Worm (Caenorhabditis elegans): Measurements from ENCODE around the gene R148.7.

The R148.7 gene

DNA sequence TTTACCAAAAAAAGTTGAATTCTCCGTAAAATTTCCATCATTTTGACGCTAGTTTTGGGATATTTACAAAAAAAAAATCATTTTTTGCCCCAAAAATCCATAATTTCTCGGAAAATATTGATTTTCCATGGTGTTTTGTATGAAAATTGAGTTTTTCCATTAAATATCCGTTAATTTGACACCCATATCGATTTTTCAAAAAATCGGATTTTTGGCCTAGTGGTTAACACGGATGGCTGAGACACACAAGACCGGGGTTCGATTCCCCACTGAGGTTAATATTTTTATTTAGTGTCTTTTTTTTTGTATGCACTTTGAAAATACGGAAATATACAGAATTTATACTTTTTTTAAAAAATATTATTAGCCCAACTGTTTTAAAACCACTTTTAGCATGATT, 13.0 kb downstream of the R148.7 start:
- TF ChIP-seq efl-1 (optimal IDR thresholded peaks at IDR 0.05): no peak
- TF ChIP-seq efl-1 (GFP tag; optimal IDR thresholded peaks at IDR 0.05 in 1 of 2): peak in 1 of 2 experiments; percentile 64
- no peak for TF ChIP-seq vab-15 (tag; optimal IDR thresholded peaks at IDR 0.05)
- TF ChIP-seq nhr-77 (tag; optimal IDR thresholded peaks at IDR 0.05): no peak

DNA sequence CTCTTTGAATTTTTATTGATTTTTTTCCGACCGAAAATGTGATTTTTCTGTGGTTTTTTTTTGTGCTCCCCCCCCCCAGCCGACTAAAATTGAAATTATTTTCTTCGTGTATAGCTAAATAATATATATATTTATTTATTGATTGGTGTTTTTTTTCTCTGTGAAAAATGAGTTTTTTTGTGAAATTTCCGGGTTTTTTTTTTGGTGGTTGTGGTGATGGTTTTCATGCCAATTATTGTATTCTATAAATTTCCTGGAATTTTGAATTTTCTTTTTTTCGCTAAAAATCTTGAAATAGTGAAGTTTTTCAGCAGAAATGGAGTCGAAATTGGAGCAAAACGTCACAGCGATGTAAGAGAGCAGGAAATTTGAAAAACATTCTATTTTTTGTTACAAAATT, 14.8 kb downstream of the R148.7 start, which contains the start of gene lmtr-5:
lmtr-5 (plus strand) TSS at position 301 of the 400 bp plus-strand sequence.
- TF ChIP-seq nhr-76 (tag; optimal IDR thresholded peaks at IDR 0.05) (no peak), nhr-90 (tag; optimal IDR thresholded peaks at IDR 0.05; ENCODE audit: poor library complexity) (no peak), aly-2 (tag; optimal IDR thresholded peaks at IDR 0.05) (no peak), hpl-2 (GFP tag; optimal IDR thresholded peaks at IDR 0.05) (no peak), unc-130 (tag; optimal IDR thresholded peaks at IDR 0.05) (no peak), lin-39 (tag; optimal IDR thresholded peaks at IDR 0.05) (no peak), ets-5 (GFP tag; IDR thresholded peaks at IDR 0.05) (no peak), unc-30 (tag; optimal IDR thresholded peaks at IDR 0.05) (no peak), dsc-1 (tag; optimal IDR thresholded peaks at IDR 0.05) (no peak), lin-15B (tag; optimal IDR thresholded peaks at IDR 0.05) (no peak), Y116A8C.19 (tag; optimal IDR thresholded peaks at IDR 0.05; ENCODE audit: borderline replicate concordance) (no peak), elt-2 (tag; optimal IDR thresholded peaks at IDR 0.05) (no peak), vab-15 (tag; optimal IDR thresholded peaks at IDR 0.05) (no peak), rnt-1 (tag; optimal IDR thresholded peaks at IDR 0.05) (no peak), ces-1 (GFP tag; optimal IDR thresholded peaks at IDR 0.05) (no peak)

DNA sequence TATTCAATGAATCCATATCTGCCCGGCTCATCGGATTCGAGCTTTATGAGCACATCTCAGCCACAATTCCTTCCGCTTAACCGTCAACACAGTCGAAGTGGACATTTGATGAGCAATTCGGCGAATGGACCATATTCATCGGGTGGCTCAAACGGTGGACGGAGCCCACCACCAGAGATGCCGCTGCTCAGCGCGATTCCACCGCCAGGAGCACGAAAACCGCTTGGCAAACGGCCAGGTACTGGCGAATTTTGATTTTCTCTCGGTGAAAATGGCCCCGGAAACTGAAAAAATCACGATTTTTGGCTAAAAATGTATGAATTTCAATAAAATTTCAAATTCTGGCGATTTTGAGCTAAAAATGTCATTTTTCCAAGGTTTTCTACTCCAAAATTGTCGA, 18.4 kb downstream of the R148.7 start:
- TF ChIP-seq jun-1 (tag; optimal IDR thresholded peaks at IDR 0.05): no peak
- no peak for TF ChIP-seq ces-1 (GFP tag; optimal IDR thresholded peaks at IDR 0.05)
- no peak for TF ChIP-seq unc-86 (tag; optimal IDR thresholded peaks at IDR 0.05)
- no peak for TF ChIP-seq irx-1 (tag; optimal IDR thresholded peaks at IDR 0.05)
- no peak for TF ChIP-seq snpc-4 (tag; optimal IDR thresholded peaks at IDR 0.05)
- TF ChIP-seq zip-4 (GFP tag; optimal IDR thresholded peaks at IDR 0.05): no peak
- no peak for TF ChIP-seq Y116A8C.19 (tag; optimal IDR thresholded peaks at IDR 0.05; ENCODE audit: borderline replicate concordance)
- TF ChIP-seq ama-1 (optimal IDR thresholded peaks at IDR 0.05): no peak
- TF ChIP-seq nhr-77 (tag; optimal IDR thresholded peaks at IDR 0.05): no peak
- TF ChIP-seq egl-13 (tag; optimal IDR thresholded peaks at IDR 0.05): no peak
- TF ChIP-seq grh-1 (GFP tag; IDR thresholded peaks at IDR 0.05): no peak
- TF ChIP-seq egl-27 (tag; optimal IDR thresholded peaks at IDR 0.05): no peak
- no peak for TF ChIP-seq nhr-237 (tag; optimal IDR thresholded peaks at IDR 0.05)
- TF ChIP-seq mab-9 (GFP tag; IDR thresholded peaks at IDR 0.05): no peak
- TF ChIP-seq mdl-1 (tag; optimal IDR thresholded peaks at IDR 0.05): no peak
- TF ChIP-seq lin-14 (GFP tag; optimal IDR thresholded peaks at IDR 0.05): no peak

DNA sequence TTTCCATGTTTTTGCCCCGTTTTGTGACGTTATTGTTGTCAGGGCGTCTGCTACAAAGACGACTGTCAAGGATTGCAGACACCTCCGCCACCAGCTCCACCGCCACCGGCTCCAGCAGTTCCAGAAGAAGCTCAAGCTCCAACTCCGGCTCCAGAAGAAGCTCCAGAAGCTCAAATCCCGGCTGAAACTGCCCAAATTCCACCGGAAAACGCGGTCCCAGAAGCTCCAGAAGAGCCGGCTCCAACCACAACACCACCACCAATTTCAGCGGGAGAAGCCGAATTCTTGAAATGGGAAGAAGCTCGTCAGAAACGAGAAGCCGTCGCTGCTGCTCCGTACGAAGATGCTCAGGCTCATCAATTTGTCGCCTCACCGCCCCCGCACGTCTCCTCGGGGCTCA, 21.4 kb downstream of the R148.7 start:
- TF ChIP-seq lsy-2 (tag; optimal IDR thresholded peaks at IDR 0.05) (no peak), sox-4 (tag; optimal IDR thresholded peaks at IDR 0.05) (no peak), lir-3 (tag; optimal IDR thresholded peaks at IDR 0.05; ENCODE audit: poor library complexity) (no peak), snpc-4 (tag; optimal IDR thresholded peaks at IDR 0.05) (no peak), irx-1 (tag; optimal IDR thresholded peaks at IDR 0.05) (no peak), zag-1 (tag; optimal IDR thresholded peaks at IDR 0.05) (no peak), nhr-90 (tag; optimal IDR thresholded peaks at IDR 0.05; ENCODE audit: poor library complexity) (no peak), ceh-63 (GFP tag; optimal IDR thresholded peaks at IDR 0.05) (no peak), mep-1 (tag; optimal IDR thresholded peaks at IDR 0.05) (no peak), aly-2 (tag; optimal IDR thresholded peaks at IDR 0.05) (no peak), ceh-90 (tag; optimal IDR thresholded peaks at IDR 0.05) (no peak), ces-1 (GFP tag; optimal IDR thresholded peaks at IDR 0.05) (no peak), dsc-1 (tag; optimal IDR thresholded peaks at IDR 0.05) (no peak), hlh-4 (tag; optimal IDR thresholded peaks at IDR 0.05) (no peak), pag-3 (tag; optimal IDR thresholded peaks at IDR 0.05; ENCODE audit: borderline replicate concordance, insufficient read depth) (no peak), fos-1 (tag; optimal IDR thresholded peaks at IDR 0.05) (no peak), pqm-1 (tag; optimal IDR thresholded peaks at IDR 0.05) (no peak)
